Worm (Caenorhabditis elegans) whole organism, late embryonic: Measurements from ENCODE around the gene act-4.

Experiments
- T23F11.4 ChIP-seq: fragments of 200-800 bp; sonication (Bioruptor generic); optimal IDR thresholded peaks from 2 replicates; lab custom pipeline; 2018; ENCODE audit warnings: mild to moderate bottlenecking, missing genetic modification characterization, missing compliant biosample characterization
- Y22D7AL.16 ChIP-seq: sonication (generic microtip); optimal IDR thresholded peaks from 2 replicates; lab custom pipeline; 2016; ENCODE audit warnings: missing genetic modification characterization, missing compliant biosample characterization
- ceh-48 ChIP-seq: sonication (generic microtip); optimal IDR thresholded peaks from 2 replicates; lab custom pipeline; 2016; ENCODE audit warnings: missing genetic modification characterization, inconsistent platforms, missing compliant biosample characterization
- ceh-6 ChIP-seq: fragments of 200-800 bp; sonication (Bioruptor generic); optimal IDR thresholded peaks from 2 replicates; lab custom pipeline; 2018; ENCODE audit warnings: mild to moderate bottlenecking, missing genetic modification characterization, missing compliant biosample characterization
- dmd-4 ChIP-seq: sonication (generic microtip); optimal IDR thresholded peaks from 2 replicates; lab custom pipeline; 2016; ENCODE audit warnings: borderline replicate concordance, missing genetic modification characterization, missing compliant biosample characterization
- fkh-10 ChIP-seq: fragments of 150-350 bp; optimal IDR thresholded peaks from 2 replicates; lab custom pipeline; 2014; ENCODE audit warnings: missing biosample characterization, missing genetic modification reagents, missing genetic modification characterization
- fkh-6 ChIP-seq: sonication (generic microtip); optimal IDR thresholded peaks from 2 replicates; lab custom pipeline; 2016; ENCODE audit warnings: missing genetic modification characterization, missing compliant biosample characterization
- hlh-30 ChIP-seq: sonication (generic microtip); optimal IDR thresholded peaks from 2 replicates; lab custom pipeline; 2017; ENCODE audit warnings: antibody characterized with exemption, missing genetic modification characterization, missing compliant biosample characterization; ENCODE audit not compliant: insufficient read depth
- pha-4 ChIP-seq: fragments of 150-350 bp; optimal IDR thresholded peaks from 2 replicates; lab custom pipeline; 2018; ENCODE audit warnings: missing biosample characterization, missing genetic modification reagents, missing genetic modification characterization
- rnt-1 ChIP-seq: sonication (generic microtip); optimal IDR thresholded peaks from 2 replicates; lab custom pipeline; 2016; ENCODE audit warnings: missing genetic modification characterization, missing compliant biosample characterization
- sox-2 ChIP-seq: fragments of 200-800 bp; sonication (Bioruptor generic); IDR thresholded peaks from 2 replicates; pipeline ENCODE4 v1.3.6; 2022; ENCODE audit warnings: missing genetic modification reagents, missing genetic modification characterization, missing compliant biosample characterization
- tbx-2 ChIP-seq: sonication (generic microtip); optimal IDR thresholded peaks from 2 replicates; lab custom pipeline; 2016; ENCODE audit warnings: missing genetic modification characterization, missing compliant biosample characterization
- unc-55 ChIP-seq: sonication (generic microtip); optimal IDR thresholded peaks from 2 replicates; lab custom pipeline; 2017; ENCODE audit warnings: missing biosample characterization, missing genetic modification reagents, missing genetic modification characterization
- ztf-16 ChIP-seq: sonication (generic microtip); optimal IDR thresholded peaks from 2 replicates; lab custom pipeline; 2017; ENCODE audit warnings: missing genetic modification characterization, missing compliant biosample characterization

ce11 chrX:4960910-4961680 is 674 bp downstream of the act-4 start:
- TF ChIP-seq pha-4 (tag; lab: Kevin White, UChicago), result no peak
- no peak for TF ChIP-seq T23F11.4 (GFP tag; lab: Kevin White, UChicago)
- TF ChIP-seq dmd-4 (tag; lab: Kevin White, UChicago), result no peak
- no peak for TF ChIP-seq fkh-6
- TF ChIP-seq ceh-6 (GFP tag; lab: Kevin White, UChicago), result no peak
- no peak for TF ChIP-seq fkh-10 (GFP tag; lab: Kevin White, UChicago)
- TF ChIP-seq rnt-1 (tag; lab: Kevin White, UChicago), result no peak
- TF ChIP-seq unc-55 (GFP tag; lab: Kevin White, UChicago), result no peak
- TF ChIP-seq sox-2 (GFP tag; lab: Robert Waterston, UW), result peak; percentile 11; the same call in 1 of the 2 replicates
- no peak for TF ChIP-seq Y22D7AL.16 (tag; lab: Kevin White, UChicago)
- no peak for TF ChIP-seq ztf-16
- no peak for TF ChIP-seq ceh-48 (tag; lab: Kevin White, UChicago)
- TF ChIP-seq hlh-30, result no peak
- peak; percentile 27 for TF ChIP-seq tbx-2 (tag; lab: Kevin White, UChicago)
